Worm (Caenorhabditis elegans) whole organism, early embryonic: ENCODE data around the gene H10E21.1.

ENCODE experiments used
- B0310.2 ChIP-seq: sonication (generic microtip); optimal IDR thresholded peaks from 2 replicates; lab custom pipeline; 2016; ENCODE audit warnings: mild to moderate bottlenecking, missing genetic modification characterization, missing compliant biosample characterization
- ama-1 ChIP-seq: fragments of 150-350 bp; optimal IDR thresholded peaks from 2 replicates; lab custom pipeline; 2014
- ceh-36 ChIP-seq: sonication (generic microtip); optimal IDR thresholded peaks from 2 replicates; lab custom pipeline; 2016; ENCODE audit warnings: missing genetic modification characterization, inconsistent platforms, missing compliant biosample characterization
- flt-1 ChIP-seq: fragments of 200-800 bp; sonication (Bioruptor generic); IDR thresholded peaks from 2 replicates; pipeline ENCODE4 v1.3.6; 2022; ENCODE audit warnings: missing genetic modification characterization, missing compliant biosample characterization
- tra-4 ChIP-seq: sonication (generic microtip); optimal IDR thresholded peaks from 2 replicates; lab custom pipeline; 2017; ENCODE audit warnings: missing genetic modification characterization, missing compliant biosample characterization

- TF ChIP-seq ama-1 (lab: Kevin White, UChicago) (no peak), ceh-36 (tag; lab: Kevin White, UChicago) (no peak), flt-1 (GFP tag; lab: Robert Waterston, UW) (no peak), tra-4 (tag; lab: Kevin White, UChicago) (no peak), B0310.2 (tag; lab: Kevin White, UChicago) (no peak)
Observed at ce11 chrIII:14175-14574, 1.4 kb upstream of the H10E21.1 start.
